Fruit fly (Drosophila melanogaster): ENCODE data around the gene CG18789.

DNA sequence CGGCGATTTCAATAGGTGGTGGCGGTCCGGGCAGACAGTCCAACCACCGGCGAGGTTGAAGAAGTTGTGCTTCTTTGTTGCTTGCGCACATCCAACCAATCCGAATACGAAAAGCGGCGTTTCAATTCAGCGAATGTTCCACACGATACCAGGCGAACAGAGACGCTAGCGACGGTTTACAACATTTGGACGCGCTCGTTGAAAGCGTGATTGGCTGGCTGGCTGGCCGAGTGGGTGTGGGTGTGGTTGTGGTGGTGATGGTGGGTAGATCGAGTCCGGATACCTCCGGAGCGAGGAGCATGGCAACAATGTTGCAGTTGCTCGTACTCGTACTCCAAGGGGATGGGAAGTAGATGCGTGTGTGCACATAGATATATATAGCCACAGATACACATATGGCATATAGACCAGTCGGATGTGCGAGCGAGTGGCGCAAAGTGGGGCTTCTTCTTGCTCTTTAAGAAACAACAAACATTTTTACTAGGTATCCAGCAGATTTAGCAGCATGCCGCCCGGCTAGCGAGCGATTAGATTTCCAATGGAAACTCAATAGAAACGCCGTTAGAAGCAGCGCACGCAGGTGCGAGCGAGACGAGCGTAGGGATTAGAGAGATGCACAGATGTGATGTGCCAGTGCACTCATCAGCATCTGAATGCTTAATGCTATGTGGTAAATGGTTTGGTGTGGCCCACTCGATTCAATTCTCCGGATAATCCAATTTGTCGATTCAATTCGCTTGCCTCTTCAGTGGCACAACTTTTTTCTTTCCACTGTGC, 15.1 kb upstream of the CG18789 start:
- TF ChIP-seq CG6808 (GFP tag; optimal IDR thresholded peaks at IDR 0.05) (no peak), Gug (GFP tag; IDR thresholded peaks at IDR 0.05) (no peak), dac (GFP tag; optimal IDR thresholded peaks at IDR 0.05) (no peak), Blimp-1 (GFP tag; optimal IDR thresholded peaks at IDR 0.05) (no peak), OdsH (GFP tag; optimal IDR thresholded peaks at IDR 0.05) (no peak), CG6792 (GFP tag; optimal IDR thresholded peaks at IDR 0.05) (no peak), CG3032 (tag; optimal IDR thresholded peaks at IDR 0.05) (no peak), CG8119 (GFP tag; IDR thresholded peaks at IDR 0.05) (no peak)

All from whole organism, prepupa.